Worm (Caenorhabditis elegans): ENCODE results near the gene ctsa-1.1.

- no peak for TF ChIP-seq unc-130 (GFP tag; optimal IDR thresholded peaks at IDR 0.05)
- no peak for TF ChIP-seq snpc-4 (tag; optimal IDR thresholded peaks at IDR 0.05)
- TF ChIP-seq jun-1 (tag; optimal IDR thresholded peaks at IDR 0.05), result no peak
Observed at ce11 chrII:4726750-4727384, 10.6 kb upstream of the ctsa-1.1 start.
